Fruit fly (Drosophila melanogaster) ovary, adult (tissue): ENCODE results near the gene CG32668.
A peak's percentile ranks its signal among the peaks of the same experiment; 100 is the strongest.

Experiments used
- CG17801 ChIP-seq: fragments of 200-800 bp; optimal IDR thresholded peaks from 2 replicates; lab custom pipeline; 2019; ENCODE audit warnings: missing biosample characterization, mild to moderate bottlenecking, missing genetic modification characterization, moderate library complexity; ENCODE audit not compliant: partially characterized antibody

Gene CG32668

DNA sequence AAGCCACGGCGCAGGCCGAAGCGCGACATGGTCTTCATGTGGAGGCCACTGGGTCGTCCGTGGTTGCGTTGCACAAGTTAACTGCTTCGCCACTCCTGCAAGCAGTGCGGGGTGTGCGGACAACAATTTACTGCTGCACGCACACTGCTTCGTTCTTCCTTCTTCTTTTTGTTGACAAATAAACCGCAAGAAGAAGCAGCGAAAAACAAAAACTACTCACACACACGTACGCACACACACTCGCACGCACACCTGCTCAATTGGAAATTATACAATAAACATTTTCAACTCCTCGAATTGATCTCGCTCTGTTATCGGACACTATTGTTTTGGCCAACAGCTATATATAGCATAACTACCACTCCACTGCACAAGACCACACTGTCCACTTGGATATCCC, 36.0 kb downstream of the CG32668 start:
- TF ChIP-seq CG17801 (GFP tag; lab: Kevin White, UChicago), result no peak

DNA sequence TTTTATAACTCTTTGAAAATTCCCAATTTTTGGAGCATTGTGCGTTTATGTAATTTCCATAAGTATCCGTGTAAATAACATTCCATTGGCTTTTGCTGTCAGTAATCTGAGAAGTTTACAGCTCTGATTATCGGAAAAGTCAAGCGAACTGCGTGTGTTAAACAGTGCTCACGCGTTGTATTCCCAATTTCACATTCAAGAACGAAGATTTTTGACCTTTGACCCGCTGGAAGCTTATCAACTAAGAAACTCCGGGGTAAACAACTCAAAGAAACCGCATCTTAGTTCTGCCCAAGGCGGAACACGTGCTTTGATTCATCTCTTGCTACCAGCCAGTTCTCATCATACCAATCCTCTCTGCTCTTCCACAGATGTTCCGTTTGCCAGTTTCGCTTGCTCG, 49.9 kb downstream of the CG32668 start:
- TF ChIP-seq CG17801 (GFP tag; lab: Kevin White, UChicago), result no peak

DNA sequence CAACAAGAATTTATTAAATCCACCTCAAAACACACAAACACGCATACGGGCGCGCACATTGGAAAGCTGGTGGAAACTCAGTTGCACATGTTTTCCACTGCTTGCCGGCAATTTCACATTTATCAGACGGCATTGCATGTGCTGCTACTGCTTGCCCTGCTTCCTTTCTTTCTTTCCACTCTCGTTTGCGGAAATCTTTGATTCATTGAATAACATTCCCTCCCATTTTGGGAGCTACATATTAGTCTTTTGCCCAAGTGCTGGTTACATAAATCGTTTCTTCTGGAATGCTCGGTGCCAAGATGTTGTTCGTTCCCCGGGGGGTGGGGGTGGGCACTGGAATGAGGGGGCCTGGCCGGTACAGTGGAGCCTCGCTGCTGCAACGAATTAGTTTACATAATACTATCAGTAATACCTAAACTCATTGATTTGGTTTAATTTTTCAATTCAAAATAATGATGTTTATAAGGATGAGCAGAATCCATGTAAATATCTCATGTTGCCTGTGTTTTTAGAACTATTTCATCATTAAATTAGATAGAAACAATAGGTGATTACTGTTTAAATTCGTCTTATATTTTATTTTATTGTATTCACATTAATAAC, 50.6 kb downstream of the CG32668 start:
- no peak for TF ChIP-seq CG17801 (GFP tag; lab: Kevin White, UChicago)

DNA sequence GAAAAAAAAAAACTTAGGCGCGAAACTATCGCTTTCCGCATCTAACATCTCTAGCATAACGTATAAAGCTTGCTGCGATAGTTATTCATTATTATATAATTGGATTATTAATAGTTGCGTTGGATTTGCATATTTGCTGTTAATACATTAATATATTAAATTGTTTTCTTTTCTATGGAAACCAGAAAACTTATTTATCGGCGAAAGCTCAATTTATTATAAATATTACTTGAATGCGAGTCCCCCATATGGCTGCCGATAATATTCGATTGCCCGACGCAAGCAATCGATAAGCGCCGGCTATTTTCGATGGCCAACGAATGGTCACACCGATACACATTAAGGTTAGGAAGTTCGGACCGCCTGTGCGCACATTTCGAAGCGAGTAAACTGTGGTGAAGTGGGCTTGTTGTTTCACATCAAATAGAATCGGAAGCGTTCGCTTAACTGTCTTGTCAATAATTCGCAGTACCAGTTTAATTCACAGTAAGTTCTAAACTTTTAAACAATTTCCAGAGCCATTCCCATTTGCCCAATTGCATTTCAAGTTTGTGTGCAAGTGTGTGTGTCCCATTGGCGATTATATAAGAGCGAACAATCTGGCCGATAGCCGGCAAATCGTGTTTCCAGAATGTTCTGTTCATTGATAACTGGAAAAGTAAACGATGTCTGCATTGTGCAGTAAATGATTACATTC, 51.3 kb downstream of the CG32668 start, which contains the start of gene Hsp60A:
Gene Hsp60A, plus strand, starts transcription at position 335 of the 697 bp plus-strand sequence.
- peak; percentile 42 for TF ChIP-seq CG17801 (GFP tag; lab: Kevin White, UChicago)
